Fruit fly (Drosophila melanogaster): Measurements from ENCODE around the gene CG13895.

Gene CG13895

DNA sequence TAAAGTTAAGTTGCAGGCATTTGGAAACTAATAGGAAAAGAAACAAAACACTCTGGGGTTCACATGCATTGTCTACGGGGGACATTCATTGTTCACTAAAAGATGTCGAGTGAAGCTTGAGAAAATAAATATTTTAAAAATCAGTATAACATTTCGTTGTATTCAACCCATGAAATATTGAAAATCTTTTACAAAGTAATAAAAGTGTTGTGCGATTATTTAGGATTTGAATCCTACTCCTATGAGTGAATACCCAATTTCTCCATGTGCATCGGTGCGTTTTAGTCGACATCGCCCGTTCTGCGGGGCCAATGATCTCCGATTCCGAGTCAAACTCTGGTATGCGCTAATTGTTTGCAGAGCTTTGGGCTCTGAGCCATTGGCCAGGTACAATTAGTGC is 46.6 kb upstream of the CG13895 start (continued):
- no peak for TF ChIP-seq stwl (tag; optimal IDR thresholded peaks at IDR 0.05)
- no peak for TF ChIP-seq en (GFP tag; optimal IDR thresholded peaks at IDR 0.05)
- no peak for TF ChIP-seq br (optimal IDR thresholded peaks at IDR 0.05)
- 0 out of 3 replicates have a peak, but pooled peaks have one; percentile 55 for TF ChIP-seq otp (GFP tag; IDR thresholded peaks at IDR 0.05)
- TF ChIP-seq al (GFP tag; IDR thresholded peaks at IDR 0.05) = no peak
- no peak for TF ChIP-seq caup (GFP tag; optimal IDR thresholded peaks at IDR 0.05; ENCODE audit: severe bottlenecking)
- no peak for TF ChIP-seq prd (optimal IDR thresholded peaks at IDR 0.05)
- TF ChIP-seq prd (GFP tag; IDR thresholded peaks at IDR 0.05) = peak; percentile 57; the same call in 2 of the 3 replicates
- TF ChIP-seq CG18476 (GFP tag; optimal IDR thresholded peaks at IDR 0.05) = no peak
- TF ChIP-seq psq (GFP tag; optimal IDR thresholded peaks at IDR 0.05) = no peak
- no peak for TF ChIP-seq CG2199 (GFP tag; IDR thresholded peaks at IDR 0.05)
- TF ChIP-seq CG7987 (GFP tag; optimal IDR thresholded peaks at IDR 0.05) = no peak
- TF ChIP-seq Ets65A (GFP tag) = peak; percentile 91
- TF ChIP-seq Antp (GFP tag; optimal IDR thresholded peaks at IDR 0.05) = no peak
- no peak; the same call in 1 of the 2 replicates for TF ChIP-seq Oaz (GFP tag; IDR thresholded peaks at IDR 0.05)
- TF ChIP-seq CG3726 (GFP tag; IDR thresholded peaks at IDR 0.05) = no peak
- peak; percentile 27 for TF ChIP-seq CG9727 (GFP tag; optimal IDR thresholded peaks at IDR 0.05)
- no peak for TF ChIP-seq Hmr (GFP tag; optimal IDR thresholded peaks at IDR 0.05)
- no peak for TF ChIP-seq CG6765 (GFP tag; optimal IDR thresholded peaks at IDR 0.05)
- peak; percentile 18; the same call in 1 of the 2 replicates for TF ChIP-seq CG10366 (GFP tag; IDR thresholded peaks at IDR 0.05)
- peak; percentile 56 for TF ChIP-seq Med (GFP tag)
- no peak for TF ChIP-seq CG2116 (GFP tag; optimal IDR thresholded peaks at IDR 0.05)
- peak; percentile 2 for TF ChIP-seq ems (GFP tag; optimal IDR thresholded peaks at IDR 0.05)
- no peak for TF ChIP-seq slou (GFP tag; optimal IDR thresholded peaks at IDR 0.05)
- TF ChIP-seq cad (GFP tag; optimal IDR thresholded peaks at IDR 0.05) = no peak
- no peak for TF ChIP-seq HLHmδ (GFP tag; optimal IDR thresholded peaks at IDR 0.05)
- no peak for TF ChIP-seq CG5953 (GFP tag; IDR thresholded peaks at IDR 0.05)
- peak; percentile 42 for TF ChIP-seq CG2875 (GFP tag; optimal IDR thresholded peaks at IDR 0.05)
- no peak; the same call in 1 of the 2 replicates for TF ChIP-seq vvl (GFP tag; IDR thresholded peaks at IDR 0.05)
- no peak for TF ChIP-seq C15 (GFP tag; IDR thresholded peaks at IDR 0.05)
- TF ChIP-seq eyg (GFP tag; optimal IDR thresholded peaks at IDR 0.05) = no peak
- no peak for TF ChIP-seq nerfin-2 (GFP tag; IDR thresholded peaks at IDR 0.05; ENCODE audit: partially characterized antibody)
- TF ChIP-seq CG8944 (GFP tag; optimal IDR thresholded peaks at IDR 0.05) = no peak
- peak; percentile 29 for TF ChIP-seq CG10267 (tag; optimal IDR thresholded peaks at IDR 0.05)
- no peak for TF ChIP-seq pfk (GFP tag; optimal IDR thresholded peaks at IDR 0.05)
- no peak for TF ChIP-seq vfl (GFP tag; optimal IDR thresholded peaks at IDR 0.05)
- TF ChIP-seq CG16863 (GFP tag; optimal IDR thresholded peaks at IDR 0.05) = peak; percentile 5
- no peak for TF ChIP-seq mld (GFP tag; IDR thresholded peaks at IDR 0.05; ENCODE audit: partially characterized antibody)
- TF ChIP-seq esg (GFP tag; conservative IDR thresholded peaks at IDR 0.05) = peak; percentile 40
- TF ChIP-seq cwo (GFP tag; optimal IDR thresholded peaks at IDR 0.05) = no peak
- no peak for TF ChIP-seq CG6254 (GFP tag; optimal IDR thresholded peaks at IDR 0.05)
- TF ChIP-seq CG18011 (GFP tag; optimal IDR thresholded peaks at IDR 0.05) = no peak
- TF ChIP-seq CG1647 (GFP tag; optimal IDR thresholded peaks at IDR 0.05) = no peak
- no peak for TF ChIP-seq CG1233 (GFP tag; optimal IDR thresholded peaks at IDR 0.05)
- TF ChIP-seq sr (GFP tag; IDR thresholded peaks at IDR 0.05) = no peak
- peak; percentile 34; the same call in 1 of the 2 replicates for TF ChIP-seq Nf-YA (GFP tag; IDR thresholded peaks at IDR 0.05)
- no peak for TF ChIP-seq scrt (GFP tag; optimal IDR thresholded peaks at IDR 0.05)
- TF ChIP-seq tx (GFP tag; optimal IDR thresholded peaks at IDR 0.05) = no peak
- no peak for TF ChIP-seq MESR4 (GFP tag; optimal IDR thresholded peaks at IDR 0.05)
- TF ChIP-seq Usf (GFP tag; optimal IDR thresholded peaks at IDR 0.05) = no peak
- TF ChIP-seq sna (GFP tag; IDR thresholded peaks at IDR 0.05; ENCODE audit: partially characterized antibody) = no peak
- TF ChIP-seq CG30020 (tag; optimal IDR thresholded peaks at IDR 0.05) = no peak

Measured in whole organism, embryonic.